Worm (Caenorhabditis elegans): Measurements from ENCODE around the gene C06E1.11.

Gene C06E1.11

ce11 chrIII:8658367-8658761 lies 41.9 kb upstream of the C06E1.11 start (continued):
- TF ChIP-seq lsy-12 (tag; optimal IDR thresholded peaks at IDR 0.05) (peak; percentile 89), lin-15B (tag; optimal IDR thresholded peaks at IDR 0.05) (peak; percentile 52), elt-3 (tag; optimal IDR thresholded peaks at IDR 0.05) (peak in 1 of 3 experiments; percentile 90), nhr-77 (tag; optimal IDR thresholded peaks at IDR 0.05) (no peak), nhr-76 (tag; optimal IDR thresholded peaks at IDR 0.05) (peak; percentile 46)

- no peak for TF ChIP-seq egl-27 (tag; optimal IDR thresholded peaks at IDR 0.05)
- TF ChIP-seq hmg-11 (tag; optimal IDR thresholded peaks at IDR 0.05), result no peak
- no peak for TF ChIP-seq nhr-76 (tag; optimal IDR thresholded peaks at IDR 0.05)
- no peak for TF ChIP-seq elt-3 (tag; optimal IDR thresholded peaks at IDR 0.05)
- no peak for TF ChIP-seq nhr-12 (tag; optimal IDR thresholded peaks at IDR 0.05)
- no peak for TF ChIP-seq zag-1 (tag; optimal IDR thresholded peaks at IDR 0.05)
Measured at ce11 chrIII:8657676-8658366, 41.3 kb upstream of the C06E1.11 start.

ce11 chrIII:8656957-8657356 lies 40.5 kb upstream of the C06E1.11 start:
- TF ChIP-seq hmg-11 (tag; optimal IDR thresholded peaks at IDR 0.05) (no peak), pqm-1 (tag; optimal IDR thresholded peaks at IDR 0.05) (peak; percentile 99), elt-1 (tag; optimal IDR thresholded peaks at IDR 0.05) (no peak), egl-27 (tag; optimal IDR thresholded peaks at IDR 0.05) (no peak), eor-1 (tag; optimal IDR thresholded peaks at IDR 0.05) (no peak), fos-1 (tag; optimal IDR thresholded peaks at IDR 0.05) (no peak), snpc-4 (tag; optimal IDR thresholded peaks at IDR 0.05) (no peak), nhr-12 (tag; optimal IDR thresholded peaks at IDR 0.05) (no peak), skn-1 (tag; optimal IDR thresholded peaks at IDR 0.05) (peak; percentile 48), elt-2 (tag; optimal IDR thresholded peaks at IDR 0.05) (peak; percentile 98), nhr-67 (tag; optimal IDR thresholded peaks at IDR 0.05) (no peak), jun-1 (tag; optimal IDR thresholded peaks at IDR 0.05) (peak; percentile 75), nhr-11 (tag; optimal IDR thresholded peaks at IDR 0.05) (no peak), ceh-9 (tag; optimal IDR thresholded peaks at IDR 0.05) (no peak), pha-4 (tag; optimal IDR thresholded peaks at IDR 0.05) (peak; percentile 70)

ce11 chrIII:8656055-8656454 lies 39.6 kb upstream of the C06E1.11 start:
- TF ChIP-seq skn-1 (tag; optimal IDR thresholded peaks at IDR 0.05), result no peak
- TF ChIP-seq elt-2 (tag; optimal IDR thresholded peaks at IDR 0.05), result no peak
- TF ChIP-seq ceh-9 (tag; optimal IDR thresholded peaks at IDR 0.05), result no peak
- no peak for TF ChIP-seq fkh-10 (GFP tag; optimal IDR thresholded peaks at IDR 0.05)
- no peak for TF ChIP-seq ceh-82 (tag; optimal IDR thresholded peaks at IDR 0.05)
- no peak for TF ChIP-seq unc-62 (GFP tag; optimal IDR thresholded peaks at IDR 0.05)
- TF ChIP-seq ZK546.5 (tag; optimal IDR thresholded peaks at IDR 0.05), result no peak
- no peak for TF ChIP-seq snpc-4 (tag; optimal IDR thresholded peaks at IDR 0.05)
- no peak for TF ChIP-seq nhr-67 (tag; optimal IDR thresholded peaks at IDR 0.05)
- TF ChIP-seq nhr-76 (tag; optimal IDR thresholded peaks at IDR 0.05), result no peak
- TF ChIP-seq lsy-12 (tag; optimal IDR thresholded peaks at IDR 0.05), result no peak

- TF ChIP-seq nfya-1 (tag; optimal IDR thresholded peaks at IDR 0.05; ENCODE audit: insufficient read depth), result peak; percentile 5
- TF ChIP-seq lsy-12 (tag; optimal IDR thresholded peaks at IDR 0.05), result no peak
- no peak for TF ChIP-seq nhr-28 (tag; optimal IDR thresholded peaks at IDR 0.05)
- peak; percentile 71 for TF ChIP-seq mml-1 (tag; optimal IDR thresholded peaks at IDR 0.05)
- peak; percentile 7 for TF ChIP-seq nhr-25 (tag; optimal IDR thresholded peaks at IDR 0.05)
- no peak for TF ChIP-seq egl-27 (tag; optimal IDR thresholded peaks at IDR 0.05)
- TF ChIP-seq ceh-9 (tag; optimal IDR thresholded peaks at IDR 0.05), result no peak
- no peak for TF ChIP-seq egl-5 (tag; optimal IDR thresholded peaks at IDR 0.05)
- no peak for TF ChIP-seq lin-39 (tag; optimal IDR thresholded peaks at IDR 0.05)
Measured at ce11 chrIII:8655412-8655811, 38.9 kb upstream of the C06E1.11 start.

- no peak for TF ChIP-seq nhr-23 (tag; optimal IDR thresholded peaks at IDR 0.05)
- no peak for TF ChIP-seq nhr-67 (tag; optimal IDR thresholded peaks at IDR 0.05)
- no peak for TF ChIP-seq tbx-2 (tag; optimal IDR thresholded peaks at IDR 0.05)
- TF ChIP-seq sea-2 (GFP tag; optimal IDR thresholded peaks at IDR 0.05), result no peak
- TF ChIP-seq daf-12 (tag; optimal IDR thresholded peaks at IDR 0.05), result no peak
- no peak for TF ChIP-seq elt-3 (tag; optimal IDR thresholded peaks at IDR 0.05)
- TF ChIP-seq egl-5 (tag; optimal IDR thresholded peaks at IDR 0.05), result no peak
- no peak for TF ChIP-seq aly-2 (tag; optimal IDR thresholded peaks at IDR 0.05)
- TF ChIP-seq elt-1 (tag; optimal IDR thresholded peaks at IDR 0.05), result no peak
- peak; percentile 49 for TF ChIP-seq nhr-43 (tag; optimal IDR thresholded peaks at IDR 0.05; ENCODE audit: poor library complexity, severe bottlenecking)
- no peak for TF ChIP-seq jun-1 (tag; optimal IDR thresholded peaks at IDR 0.05)
- TF ChIP-seq fkh-2 (tag; optimal IDR thresholded peaks at IDR 0.05), result no peak
- no peak for TF ChIP-seq ama-1 (optimal IDR thresholded peaks at IDR 0.05)
- no peak for TF ChIP-seq nhr-12 (tag; optimal IDR thresholded peaks at IDR 0.05)
- no peak for TF ChIP-seq skn-1 (tag; optimal IDR thresholded peaks at IDR 0.05)
- peak; percentile 2 for TF ChIP-seq nhr-25 (tag; optimal IDR thresholded peaks at IDR 0.05)
- TF ChIP-seq zag-1 (tag; optimal IDR thresholded peaks at IDR 0.05), result no peak
- no peak for TF ChIP-seq lsy-12 (tag; optimal IDR thresholded peaks at IDR 0.05)
- TF ChIP-seq R02D3.7 (tag; optimal IDR thresholded peaks at IDR 0.05), result no peak
- no peak for TF ChIP-seq ceh-16 (tag; optimal IDR thresholded peaks at IDR 0.05)
Measured at ce11 chrIII:8654400-8654980, 38.0 kb upstream of the C06E1.11 start.

All from whole organism, L3 larva.